Fruit fly (Drosophila melanogaster) whole organism, embryonic: ENCODE measurements around the gene CG9706.
A peak's percentile ranks its signal among the peaks of the same experiment; 100 is the strongest.

Source experiments
- BEAF-32 ChIP-seq: fragments of 200-800 bp; sonication (Bioruptor generic); optimal IDR thresholded peaks from 3 replicates; lab custom pipeline; 2017; ENCODE audit warnings: missing biosample characterization, missing genetic modification characterization, mild to moderate bottlenecking, moderate library complexity, missing genetic modification reagents
- CG10462 ChIP-seq: fragments of 200-800 bp; sonication (Bioruptor generic); optimal IDR thresholded peaks from 2 replicates; lab custom pipeline; 2016; ENCODE audit warnings: missing biosample characterization, missing genetic modification characterization
- CG10565 ChIP-seq: fragments of 200-800 bp; sonication (Bioruptor generic); optimal IDR thresholded peaks from 3 replicates; lab custom pipeline; 2016; ENCODE audit warnings: missing biosample characterization, mild to moderate bottlenecking, missing genetic modification characterization
- CG13287 ChIP-seq: fragments of 200-800 bp; sonication (Bioruptor generic); IDR thresholded peaks from 2 replicates; pipeline ENCODE4 v1.3.6; 2022; ENCODE audit warnings: missing biosample characterization, missing genetic modification characterization; ENCODE audit not compliant: partially characterized antibody
- CG14667 ChIP-seq: fragments of 200-800 bp; sonication (Bioruptor generic); IDR thresholded peaks from 2 replicates; pipeline ENCODE4 v1.3.6; 2022; ENCODE audit warnings: missing biosample characterization, missing genetic modification characterization
- CG15269 ChIP-seq: fragments of 200-800 bp; sonication (Bioruptor generic); optimal IDR thresholded peaks from 2 replicates; lab custom pipeline; 2018; ENCODE audit warnings: missing biosample characterization, mild to moderate bottlenecking, missing genetic modification characterization, moderate library complexity
- CG1603 ChIP-seq: fragments of 200-800 bp; sonication (Bioruptor generic); optimal IDR thresholded peaks from 2 replicates; lab custom pipeline; 2019; ENCODE audit warnings: missing biosample characterization, mild to moderate bottlenecking, missing genetic modification characterization, moderate library complexity
- CG18764 ChIP-seq: fragments of 200-800 bp; sonication (Bioruptor generic); optimal IDR thresholded peaks from 3 replicates; lab custom pipeline; 2016; ENCODE audit warnings: missing biosample characterization, missing genetic modification characterization
- CG2116 ChIP-seq: fragments of 200-800 bp; sonication (Bioruptor generic); optimal IDR thresholded peaks from 3 replicates; lab custom pipeline; 2018; ENCODE audit warnings: missing biosample characterization, mild to moderate bottlenecking, missing genetic modification characterization
- CG2875 ChIP-seq: fragments of 200-800 bp; sonication (Bioruptor generic); optimal IDR thresholded peaks from 2 replicates; lab custom pipeline; 2017; ENCODE audit warnings: missing biosample characterization, mild to moderate bottlenecking, missing genetic modification characterization, missing genetic modification reagents
- CG2889 ChIP-seq: fragments of 200-800 bp; sonication (Bioruptor generic); IDR thresholded peaks from 3 replicates; pipeline ENCODE4 v1.3.6; 2022; ENCODE audit warnings: missing biosample characterization, missing genetic modification characterization
- CG31224 ChIP-seq: fragments of 200-800 bp; sonication (Bioruptor generic); IDR thresholded peaks from 2 replicates; pipeline ENCODE4 v1.3.6; 2022; ENCODE audit warnings: missing biosample characterization, missing genetic modification characterization
- CG3281 ChIP-seq: fragments of 200-800 bp; sonication (Bioruptor generic); optimal IDR thresholded peaks from 3 replicates; lab custom pipeline; 2017; ENCODE audit warnings: missing biosample characterization, mild to moderate bottlenecking, missing genetic modification characterization
- CG3995 ChIP-seq: fragments of 200-800 bp; sonication (Bioruptor generic); optimal IDR thresholded peaks from 3 replicates; lab custom pipeline; 2016; ENCODE audit warnings: missing biosample characterization, missing genetic modification characterization
- CG5953 ChIP-seq: fragments of 200-800 bp; sonication (Bioruptor generic); IDR thresholded peaks from 2 replicates; pipeline ENCODE4 v1.3.6; 2022; ENCODE audit warnings: missing biosample characterization, missing genetic modification characterization
- CG6272 ChIP-seq: fragments of 200-800 bp; sonication (Bioruptor generic); IDR thresholded peaks from 2 replicates; pipeline ENCODE4 v1.3.6; 2022; ENCODE audit warnings: missing biosample characterization, missing genetic modification characterization
- CG6654 ChIP-seq: fragments of 200-800 bp; sonication (Bioruptor generic); optimal IDR thresholded peaks from 2 replicates; lab custom pipeline; 2017; ENCODE audit warnings: missing biosample characterization, mild to moderate bottlenecking, missing genetic modification characterization
- CG6854 ChIP-seq: fragments of 200-800 bp; sonication (Bioruptor generic); optimal IDR thresholded peaks from 3 replicates; lab custom pipeline; 2017; ENCODE audit warnings: missing biosample characterization, mild to moderate bottlenecking, missing genetic modification characterization
- CG7839 ChIP-seq: fragments of 200-800 bp; sonication (Bioruptor generic); optimal IDR thresholded peaks from 3 replicates; lab custom pipeline; 2018; ENCODE audit warnings: missing biosample characterization, mild to moderate bottlenecking, missing genetic modification characterization, moderate library complexity
- CG7963 ChIP-seq: fragments of 200-800 bp; sonication (Bioruptor generic); IDR thresholded peaks from 3 replicates; pipeline ENCODE4 v1.3.6; 2022; ENCODE audit warnings: missing biosample characterization, missing genetic modification characterization; ENCODE audit not compliant: partially characterized antibody
- CG9797 ChIP-seq: fragments of 200-800 bp; sonication (Bioruptor generic); optimal IDR thresholded peaks from 3 replicates; lab custom pipeline; 2018; ENCODE audit warnings: missing biosample characterization, mild to moderate bottlenecking, missing genetic modification characterization
- Camta ChIP-seq: fragments of 200-800 bp; sonication (Bioruptor generic); optimal IDR thresholded peaks from 2 replicates; lab custom pipeline; 2016; ENCODE audit warnings: missing biosample characterization, missing genetic modification characterization
- Dp ChIP-seq: fragments of 200-800 bp; sonication (Bioruptor generic); optimal IDR thresholded peaks from 2 replicates; lab custom pipeline; 2018; ENCODE audit warnings: missing biosample characterization, mild to moderate bottlenecking, missing genetic modification characterization, moderate library complexity
- E2f2 ChIP-seq: fragments of 200-800 bp; sonication (Bioruptor generic); IDR thresholded peaks from 2 replicates; pipeline ENCODE4 v1.3.6; 2022; ENCODE audit warnings: missing biosample characterization, missing genetic modification characterization
- Ets97D ChIP-seq: fragments of 200-800 bp; sonication (Bioruptor generic); optimal IDR thresholded peaks from 3 replicates; lab custom pipeline; 2016; ENCODE audit warnings: missing biosample characterization, missing genetic modification characterization
- HHEX ChIP-seq: fragments of 200-800 bp; sonication (Bioruptor generic); optimal IDR thresholded peaks from 3 replicates; lab custom pipeline; 2017; ENCODE audit warnings: missing biosample characterization, mild to moderate bottlenecking, missing genetic modification characterization, missing genetic modification reagents
- HLH3B ChIP-seq: fragments of 200-800 bp; sonication (Bioruptor generic); IDR thresholded peaks from 2 replicates; pipeline ENCODE4 v1.3.6; 2022; ENCODE audit warnings: missing biosample characterization, missing genetic modification characterization
- MBD-R2 ChIP-seq: fragments of 200-800 bp; sonication (Bioruptor generic); IDR thresholded peaks from 2 replicates; pipeline ENCODE4 v1.3.6; 2022; ENCODE audit warnings: missing biosample characterization, missing genetic modification characterization
- MESR4 ChIP-seq: fragments of 200-800 bp; sonication (Bioruptor generic); optimal IDR thresholded peaks from 2 replicates; lab custom pipeline; 2018; ENCODE audit warnings: missing biosample characterization, mild to moderate bottlenecking, missing genetic modification characterization, moderate library complexity
- Oaz ChIP-seq: fragments of 200-800 bp; sonication (Bioruptor generic); IDR thresholded peaks from 2 replicates; pipeline ENCODE4 v1.3.6; 2022; ENCODE audit warnings: missing biosample characterization, missing genetic modification characterization
- Poxn ChIP-seq: fragments of 200-800 bp; sonication (Bioruptor generic); IDR thresholded peaks from 2 replicates; pipeline ENCODE4 v1.3.6; 2022; ENCODE audit warnings: missing biosample characterization, missing genetic modification characterization
- Rfx ChIP-seq: fragments of 200-800 bp; sonication (Bioruptor generic); IDR thresholded peaks from 2 replicates; pipeline ENCODE4 v1.3.6; 2022; ENCODE audit warnings: missing biosample characterization, missing genetic modification characterization
- ash1 ChIP-seq: fragments of 200-800 bp; sonication (Bioruptor generic); optimal IDR thresholded peaks from 2 replicates; lab custom pipeline; 2018; ENCODE audit warnings: missing biosample characterization, mild to moderate bottlenecking, missing genetic modification characterization
- bbx ChIP-seq: fragments of 200-800 bp; sonication (Bioruptor generic); IDR thresholded peaks from 2 replicates; pipeline ENCODE4 v1.3.6; 2022; ENCODE audit warnings: missing biosample characterization, missing genetic modification characterization; ENCODE audit not compliant: partially characterized antibody
- bowl ChIP-seq: fragments of 200-800 bp; sonication (Bioruptor generic); IDR thresholded peaks from 2 replicates; pipeline ENCODE4 v1.3.6; 2022; ENCODE audit warnings: missing biosample characterization, missing genetic modification characterization
- exex ChIP-seq: fragments of 200-800 bp; sonication (Bioruptor generic); optimal IDR thresholded peaks from 4 replicates; lab custom pipeline; 2018; ENCODE audit warnings: missing biosample characterization, mild to moderate bottlenecking, missing genetic modification characterization, moderate library complexity
- gfzf ChIP-seq: fragments of 200-800 bp; sonication (Bioruptor generic); optimal IDR thresholded peaks from 2 replicates; lab custom pipeline; 2016; ENCODE audit warnings: missing biosample characterization, mild to moderate bottlenecking, missing genetic modification characterization, moderate library complexity
- hkb ChIP-seq, 2 experiments: fragments of 200-800 bp in 1 of 2; fragments of >200 bp in 1 of 2; sonication (Bioruptor generic) in 1 of 2; IDR thresholded peaks in 1 of 2; optimal IDR thresholded peaks in 1 of 2; 2 replicates each; pipeline versions ENCODE4 v1.3.6 to Lab custom; 2017 to 2022; ENCODE audit warnings: missing biosample characterization in 1 of 2, missing genetic modification characterization in 1 of 2
- jing ChIP-seq: fragments of 200-800 bp; sonication (Bioruptor generic); optimal IDR thresholded peaks from 2 replicates; lab custom pipeline; 2018; ENCODE audit warnings: missing biosample characterization, mild to moderate bottlenecking, missing genetic modification characterization
- kay ChIP-seq: fragments of 200-800 bp; sonication (Bioruptor generic); optimal IDR thresholded peaks from 2 replicates; lab custom pipeline; 2016; ENCODE audit warnings: missing biosample characterization, missing genetic modification characterization
- knrl ChIP-seq: fragments of 200-800 bp; sonication (Bioruptor generic); IDR thresholded peaks from 3 replicates; pipeline ENCODE4 v1.3.6; 2022; ENCODE audit warnings: missing biosample characterization, missing genetic modification characterization; ENCODE audit not compliant: partially characterized antibody
- lov ChIP-seq, 2 experiments: fragments of 200-800 bp in 1 of 2; fragments of >200 bp in 1 of 2; sonication (Bioruptor generic) in 1 of 2; IDR thresholded peaks in 1 of 2; optimal IDR thresholded peaks in 1 of 2; 2 replicates in 1 of 2; 3 replicates in 1 of 2; pipeline versions ENCODE4 v1.3.6 to Lab custom; 2017 to 2022; ENCODE audit warnings: missing biosample characterization in 1 of 2, missing genetic modification characterization in 1 of 2
- luna ChIP-seq: fragments of 200-800 bp; sonication (Bioruptor generic); optimal IDR thresholded peaks from 2 replicates; lab custom pipeline; 2016; ENCODE audit warnings: missing biosample characterization, missing genetic modification characterization
- nerfin-1 ChIP-seq: fragments of 200-800 bp; sonication (Bioruptor generic); optimal IDR thresholded peaks from 3 replicates; lab custom pipeline; 2019; ENCODE audit warnings: missing biosample characterization, mild to moderate bottlenecking, missing genetic modification characterization, moderate library complexity
- pnt ChIP-seq: fragments of 200-800 bp; sonication (Bioruptor generic); optimal IDR thresholded peaks from 3 replicates; lab custom pipeline; 2016; ENCODE audit warnings: missing biosample characterization, missing genetic modification characterization
- pzg ChIP-seq: fragments of 200-800 bp; sonication (Bioruptor generic); optimal IDR thresholded peaks from 3 replicates; lab custom pipeline; 2018; ENCODE audit warnings: missing biosample characterization, mild to moderate bottlenecking, missing genetic modification characterization, moderate library complexity
- ranshi ChIP-seq: fragments of 200-800 bp; sonication (Bioruptor generic); IDR thresholded peaks from 2 replicates; pipeline ENCODE4 v1.3.6; 2022; ENCODE audit warnings: missing biosample characterization, missing genetic modification characterization
- rib ChIP-seq: fragments of 200-800 bp; sonication (Bioruptor generic); IDR thresholded peaks from 2 replicates; pipeline ENCODE4 v1.3.6; 2022; ENCODE audit warnings: missing biosample characterization, missing genetic modification characterization
- stc ChIP-seq: fragments of 200-800 bp; sonication (Bioruptor generic); IDR thresholded peaks from 2 replicates; pipeline ENCODE4 v1.3.6; 2022; ENCODE audit warnings: missing biosample characterization, missing genetic modification characterization
- stwl ChIP-seq: fragments of 200-800 bp; sonication (Bioruptor generic); optimal IDR thresholded peaks from 3 replicates; lab custom pipeline; 2018; ENCODE audit warnings: missing biosample characterization, mild to moderate bottlenecking, missing genetic modification characterization, moderate library complexity

CG9706 gene

dm6 chr3L:16782789-16783188, at the start of gene CG9706:
Gene CG9706 (plus strand): TSS chr3L:16783010.
- TF ChIP-seq CG18764 (GFP tag; lab: Kevin White, UChicago) (no peak), bbx (GFP tag; lab: Robert Waterston, UW) (peak; percentile 12; the same call in 1 of the 2 replicates), kay (GFP tag; lab: Kevin White, UChicago) (peak; percentile 2), E2f2 (peak; percentile 89), Dp (peak; percentile 91), pnt (GFP tag; lab: Kevin White, UChicago) (no peak), CG10565 (GFP tag; lab: Kevin White, UChicago) (no peak), Camta (GFP tag; lab: Kevin White, UChicago) (no peak), gfzf (GFP tag; lab: Kevin White, UChicago) (peak; percentile 79), bowl (GFP tag; lab: Robert Waterston, UW) (no peak), Oaz (GFP tag; lab: Robert Waterston, UW) (no peak), Rfx (GFP tag; lab: Robert Waterston, UW) (no peak), CG1603 (tag; lab: Kevin White, UChicago) (no peak), Poxn (GFP tag; lab: Robert Waterston, UW) (no peak), stwl (tag; lab: Kevin White, UChicago) (peak; percentile 25), luna (GFP tag; lab: Kevin White, UChicago) (no peak), nerfin-1 (tag; lab: Kevin White, UChicago) (no peak), MBD-R2 (GFP tag; lab: Robert Waterston, UW) (peak; percentile 29; the same call in 1 of the 2 replicates), CG2116 (GFP tag; lab: Kevin White, UChicago) (peak; percentile 1), CG6272 (GFP tag; lab: Robert Waterston, UW) (no peak), CG3995 (GFP tag; lab: Kevin White, UChicago) (peak; percentile 13), Ets97D (GFP tag; lab: Kevin White, UChicago) (peak; percentile 0), stc (no peak), knrl (GFP tag; lab: Robert Waterston, UW) (no peak), exex (tag; lab: Kevin White, UChicago) (no peak), rib (GFP tag; lab: Robert Waterston, UW) (no peak), jing (no peak), CG2875 (no peak), CG7963 (no peak), hkb (optimal IDR thresholded peaks at IDR 0.05; lab: Kevin White, UChicago) (no peak), hkb (GFP tag; IDR thresholded peaks at IDR 0.05; lab: Robert Waterston, UW) (no peak), pzg (peak; percentile 55), CG9797 (peak; percentile 71), CG5953 (GFP tag; lab: Robert Waterston, UW) (no peak), CG6854 (GFP tag; lab: Kevin White, UChicago) (no peak), CG2889 (GFP tag; lab: Robert Waterston, UW) (no peak), CG7839 (tag; lab: Kevin White, UChicago) (no peak), CG10462 (GFP tag; lab: Kevin White, UChicago) (no peak), HHEX (GFP tag; lab: Kevin White, UChicago) (no peak), CG6654 (no peak), CG13287 (peak; percentile 34), CG14667 (GFP tag; lab: Robert Waterston, UW) (no peak), BEAF-32 (peak; percentile 47), ash1 (GFP tag; lab: Kevin White, UChicago) (no peak), ranshi (GFP tag; lab: Robert Waterston, UW) (no peak), HLH3B (no peak), CG3281 (no peak), CG15269 (tag; lab: Kevin White, UChicago) (no peak), lov (optimal IDR thresholded peaks at IDR 0.05; lab: Kevin White, UChicago) (no peak), lov (GFP tag; IDR thresholded peaks at IDR 0.05; lab: Robert Waterston, UW) (no peak), CG31224 (GFP tag; lab: Robert Waterston, UW) (no peak), MESR4 (GFP tag; lab: Kevin White, UChicago) (peak; percentile 43)
